Fruit fly (Drosophila melanogaster) whole organism, embryonic: ENCODE results near the gene Atg5.

Experiments
- ATbp ChIP-seq: fragments of 200-800 bp; sonication (Bioruptor generic); optimal IDR thresholded peaks from 2 replicates; lab custom pipeline; 2017; ENCODE audit warnings: missing biosample characterization, mild to moderate bottlenecking, missing genetic modification characterization, missing genetic modification reagents
- Adf1 ChIP-seq: fragments of 200-800 bp; sonication (Bioruptor generic); IDR thresholded peaks from 2 replicates; pipeline ENCODE4 v1.3.6; 2022; ENCODE audit warnings: missing biosample characterization, missing genetic modification characterization
- Aef1 ChIP-seq: fragments of 200-800 bp; sonication (Bioruptor generic); IDR thresholded peaks from 3 replicates; pipeline ENCODE4 v1.3.6; 2022; ENCODE audit warnings: missing biosample characterization, missing genetic modification characterization
- Bdp1 ChIP-seq: fragments of 200-800 bp; sonication (Bioruptor generic); optimal IDR thresholded peaks from 3 replicates; lab custom pipeline; 2016; ENCODE audit warnings: missing biosample characterization, missing genetic modification characterization
- CG10209 ChIP-seq: fragments of 200-800 bp; sonication (Bioruptor generic); optimal IDR thresholded peaks from 3 replicates; lab custom pipeline; 2017; ENCODE audit warnings: missing biosample characterization, mild to moderate bottlenecking, missing genetic modification characterization, missing genetic modification reagents
- CG10462 ChIP-seq: fragments of 200-800 bp; sonication (Bioruptor generic); optimal IDR thresholded peaks from 2 replicates; lab custom pipeline; 2016; ENCODE audit warnings: missing biosample characterization, missing genetic modification characterization
- CG12659 ChIP-seq: fragments of 200-800 bp; sonication (Bioruptor generic); optimal IDR thresholded peaks from 3 replicates; lab custom pipeline; 2017; ENCODE audit warnings: mild to moderate bottlenecking, missing biosample characterization, missing genetic modification reagents, missing genetic modification characterization
- CG14667 ChIP-seq: fragments of 200-800 bp; sonication (Bioruptor generic); IDR thresholded peaks from 2 replicates; pipeline ENCODE4 v1.3.6; 2022; ENCODE audit warnings: missing biosample characterization, missing genetic modification characterization
- CG18619 ChIP-seq: fragments of 200-800 bp; sonication (Bioruptor generic); optimal IDR thresholded peaks from 3 replicates; lab custom pipeline; 2017; ENCODE audit warnings: missing biosample characterization, mild to moderate bottlenecking, missing genetic modification characterization
- CG18764 ChIP-seq: fragments of 200-800 bp; sonication (Bioruptor generic); optimal IDR thresholded peaks from 3 replicates; lab custom pipeline; 2016; ENCODE audit warnings: missing biosample characterization, missing genetic modification characterization
- CG30403 ChIP-seq: fragments of 200-800 bp; sonication (Bioruptor generic); optimal IDR thresholded peaks from 3 replicates; lab custom pipeline; 2016; ENCODE audit warnings: missing biosample characterization, missing genetic modification characterization
- CG3281 ChIP-seq: fragments of 200-800 bp; sonication (Bioruptor generic); optimal IDR thresholded peaks from 3 replicates; lab custom pipeline; 2017; ENCODE audit warnings: missing biosample characterization, mild to moderate bottlenecking, missing genetic modification characterization
- CG34224 ChIP-seq: fragments of 200-800 bp; sonication (Bioruptor generic); IDR thresholded peaks from 3 replicates; pipeline ENCODE4 v1.3.6; 2022; ENCODE audit warnings: missing biosample characterization, missing genetic modification characterization; ENCODE audit not compliant: partially characterized antibody
- CG4707 ChIP-seq: fragments of 200-800 bp; sonication (Bioruptor generic); optimal IDR thresholded peaks from 2 replicates; lab custom pipeline; 2018; ENCODE audit warnings: missing biosample characterization, mild to moderate bottlenecking, missing genetic modification characterization, moderate library complexity
- CG6683 ChIP-seq: fragments of 200-800 bp; sonication (Bioruptor generic); optimal IDR thresholded peaks from 2 replicates; lab custom pipeline; 2017; ENCODE audit warnings: missing biosample characterization, mild to moderate bottlenecking, missing genetic modification characterization, missing genetic modification reagents
- CG7786 ChIP-seq: fragments of 200-800 bp; sonication (Bioruptor generic); optimal IDR thresholded peaks from 2 replicates; lab custom pipeline; 2016; ENCODE audit warnings: missing biosample characterization, missing genetic modification characterization
- CG7928 ChIP-seq: fragments of 200-800 bp; sonication (Bioruptor generic); optimal IDR thresholded peaks from 2 replicates; lab custom pipeline; 2017; ENCODE audit warnings: missing biosample characterization, mild to moderate bottlenecking, missing genetic modification characterization
- CG7963 ChIP-seq: fragments of 200-800 bp; sonication (Bioruptor generic); IDR thresholded peaks from 3 replicates; pipeline ENCODE4 v1.3.6; 2022; ENCODE audit warnings: missing biosample characterization, missing genetic modification characterization; ENCODE audit not compliant: partially characterized antibody
- CG9727 ChIP-seq: fragments of 200-800 bp; sonication (Bioruptor generic); optimal IDR thresholded peaks from 3 replicates; lab custom pipeline; 2017; ENCODE audit warnings: missing biosample characterization, mild to moderate bottlenecking, missing genetic modification characterization
- CG9817 ChIP-seq: fragments of 200-800 bp; sonication (Bioruptor generic); optimal IDR thresholded peaks from 2 replicates; lab custom pipeline; 2018; ENCODE audit warnings: missing biosample characterization, mild to moderate bottlenecking, missing genetic modification characterization, moderate library complexity
- CG9876 ChIP-seq: fragments of 200-800 bp; sonication (Bioruptor generic); optimal IDR thresholded peaks from 2 replicates; lab custom pipeline; 2016; ENCODE audit warnings: missing biosample characterization, missing genetic modification characterization
- CG9932 ChIP-seq: fragments of 200-800 bp; sonication (Bioruptor generic); IDR thresholded peaks from 2 replicates; pipeline ENCODE4 v1.3.6; 2022; ENCODE audit warnings: missing biosample characterization, missing genetic modification characterization
- CrebB ChIP-seq: fragments of 200-800 bp; sonication (Bioruptor generic); optimal IDR thresholded peaks from 3 replicates; lab custom pipeline; 2018; ENCODE audit warnings: missing biosample characterization, mild to moderate bottlenecking, missing genetic modification characterization
- Dad ChIP-seq: fragments of 200-800 bp; sonication (Bioruptor generic); optimal IDR thresholded peaks from 3 replicates; lab custom pipeline; 2016; ENCODE audit warnings: missing biosample characterization, missing genetic modification characterization
- Dll ChIP-seq: fragments of 200-800 bp; sonication (Bioruptor generic); IDR thresholded peaks from 4 replicates; pipeline ENCODE4 v1.3.6; 2022; ENCODE audit warnings: missing biosample characterization, missing genetic modification characterization; ENCODE audit not compliant: partially characterized antibody
- Dref ChIP-seq: fragments of 200-800 bp; sonication (Bioruptor generic); IDR thresholded peaks from 2 replicates; pipeline ENCODE4 v1.3.6; 2022; ENCODE audit warnings: missing biosample characterization, missing genetic modification characterization
- Drgx ChIP-seq: fragments of 200-800 bp; sonication (Bioruptor generic); IDR thresholded peaks from 2 replicates; pipeline ENCODE4 v1.3.6; 2022; ENCODE audit warnings: missing biosample characterization, missing genetic modification characterization
- Hand ChIP-seq: fragments of 200-800 bp; sonication (Bioruptor generic); optimal IDR thresholded peaks from 2 replicates; lab custom pipeline; 2017; ENCODE audit warnings: mild to moderate bottlenecking, missing biosample characterization, missing genetic modification reagents, missing genetic modification characterization
- Meics ChIP-seq: fragments of 200-800 bp; sonication (Bioruptor generic); optimal IDR thresholded peaks from 2 replicates; lab custom pipeline; 2017; ENCODE audit warnings: missing biosample characterization, mild to moderate bottlenecking, missing genetic modification characterization
- NC2β ChIP-seq: fragments of 200-800 bp; sonication (Bioruptor generic); optimal IDR thresholded peaks from 2 replicates; lab custom pipeline; 2016; ENCODE audit warnings: missing biosample characterization, missing genetic modification characterization
- Oaz ChIP-seq: fragments of 200-800 bp; sonication (Bioruptor generic); IDR thresholded peaks from 2 replicates; pipeline ENCODE4 v1.3.6; 2022; ENCODE audit warnings: missing biosample characterization, missing genetic modification characterization
- Trl ChIP-seq, 3 experiments: fragments of >200 bp in 2 of 3; fragments of 200-800 bp in 1 of 3; sonication (Bioruptor generic) in 1 of 3; optimal IDR thresholded peaks; 2 replicates in 1 of 3; 3 replicates in 2 of 3; lab custom pipeline; 2016 to 2017; ENCODE audit warnings: missing biosample characterization in 1 of 3, missing genetic modification characterization in 1 of 3
- Vsx1 ChIP-seq: fragments of 200-800 bp; sonication (Bioruptor generic); optimal IDR thresholded peaks from 2 replicates; lab custom pipeline; 2017; ENCODE audit warnings: missing biosample characterization, mild to moderate bottlenecking, missing genetic modification characterization, missing genetic modification reagents
- Xbp1 ChIP-seq: fragments of 200-800 bp; sonication (Bioruptor generic); optimal IDR thresholded peaks from 3 replicates; lab custom pipeline; 2016; ENCODE audit warnings: missing biosample characterization, mild to moderate bottlenecking, missing genetic modification characterization
- Xrp1 ChIP-seq: fragments of 200-800 bp; sonication (Bioruptor generic); IDR thresholded peaks from 2 replicates; pipeline ENCODE4 v1.3.6; 2022; ENCODE audit warnings: missing biosample characterization, missing genetic modification characterization
- ac ChIP-seq: fragments of 200-800 bp; sonication (Bioruptor generic); optimal IDR thresholded peaks from 3 replicates; lab custom pipeline; 2017; ENCODE audit warnings: missing biosample characterization, mild to moderate bottlenecking, missing genetic modification characterization
- cas ChIP-seq: fragments of 200-800 bp; sonication (Bioruptor generic); IDR thresholded peaks from 2 replicates; pipeline ENCODE4 v1.3.6; 2022; ENCODE audit warnings: missing biosample characterization, missing genetic modification characterization
- dati ChIP-seq: fragments of 200-800 bp; sonication (Bioruptor generic); IDR thresholded peaks from 2 replicates; pipeline ENCODE4 v1.3.6; 2022; ENCODE audit warnings: missing biosample characterization, missing genetic modification characterization
- en ChIP-seq: fragments of 200-800 bp; sonication (Bioruptor generic); optimal IDR thresholded peaks from 2 replicates; lab custom pipeline; 2016; ENCODE audit warnings: missing biosample characterization, missing genetic modification characterization
- exex ChIP-seq: fragments of 200-800 bp; sonication (Bioruptor generic); optimal IDR thresholded peaks from 4 replicates; lab custom pipeline; 2018; ENCODE audit warnings: missing biosample characterization, mild to moderate bottlenecking, missing genetic modification characterization, moderate library complexity
- kah ChIP-seq: fragments of 200-800 bp; sonication (Bioruptor generic); optimal IDR thresholded peaks from 2 replicates; lab custom pipeline; 2018; ENCODE audit warnings: missing biosample characterization, mild to moderate bottlenecking, missing genetic modification characterization
- luna ChIP-seq: fragments of 200-800 bp; sonication (Bioruptor generic); optimal IDR thresholded peaks from 2 replicates; lab custom pipeline; 2016; ENCODE audit warnings: missing biosample characterization, missing genetic modification characterization
- nerfin-2 ChIP-seq: fragments of 200-800 bp; sonication (Bioruptor generic); IDR thresholded peaks from 2 replicates; pipeline ENCODE4 v1.3.6; 2022; ENCODE audit warnings: missing biosample characterization, missing genetic modification characterization; ENCODE audit not compliant: partially characterized antibody
- odd ChIP-seq: fragments of 200-800 bp; sonication (Bioruptor generic); optimal IDR thresholded peaks from 2 replicates; lab custom pipeline; 2017; ENCODE audit warnings: missing biosample characterization, mild to moderate bottlenecking, missing genetic modification characterization
- peb ChIP-seq: fragments of 200-800 bp; sonication (Bioruptor generic); IDR thresholded peaks from 2 replicates; pipeline ENCODE4 v1.3.6; 2022; ENCODE audit warnings: missing biosample characterization, missing genetic modification characterization
- phol ChIP-seq: fragments of 200-800 bp; sonication (Bioruptor generic); optimal IDR thresholded peaks from 3 replicates; lab custom pipeline; 2018; ENCODE audit warnings: missing biosample characterization, mild to moderate bottlenecking, missing genetic modification characterization, moderate library complexity
- row ChIP-seq: fragments of 200-800 bp; sonication (Bioruptor generic); IDR thresholded peaks from 3 replicates; pipeline ENCODE4 v1.3.6; 2022; ENCODE audit warnings: missing biosample characterization, missing genetic modification characterization
- ssp ChIP-seq: fragments of 200-800 bp; sonication (Bioruptor generic); IDR thresholded peaks from 2 replicates; pipeline ENCODE4 v1.3.6; 2022; ENCODE audit warnings: missing biosample characterization, missing genetic modification characterization
- toy ChIP-seq: fragments of 200-800 bp; sonication (Bioruptor generic); IDR thresholded peaks from 2 replicates; pipeline ENCODE4 v1.3.6; 2022; ENCODE audit warnings: missing biosample characterization, missing genetic modification characterization
- zfh1 ChIP-seq: fragments of 200-800 bp; sonication (Bioruptor generic); IDR thresholded peaks from 3 replicates; pipeline ENCODE4 v1.3.6; 2022; ENCODE audit warnings: missing biosample characterization, missing genetic modification characterization

Gene Atg5

DNA sequence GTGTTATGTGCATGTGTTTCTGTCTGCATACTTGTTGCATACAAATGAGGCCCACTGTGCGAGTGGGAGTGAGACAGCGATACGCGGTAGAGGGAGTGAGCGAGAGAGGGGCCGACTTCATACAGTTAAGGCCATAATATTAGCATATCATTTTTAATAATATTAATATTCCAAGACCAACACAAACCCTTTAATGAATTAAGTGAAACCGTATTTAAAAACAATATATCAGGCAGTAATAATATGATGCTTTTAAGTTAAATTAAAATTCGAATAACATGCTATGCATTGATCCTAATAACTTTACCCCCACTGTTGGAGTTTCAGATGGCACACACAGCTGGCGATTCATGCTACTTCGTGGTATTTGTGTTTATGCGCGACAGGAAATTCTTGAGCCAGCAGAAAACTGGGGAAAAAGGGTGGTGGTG lies 1.3 kb upstream of the Atg5 start (continued):
- TF ChIP-seq NC2β (GFP tag; lab: Kevin White, UChicago): peak; percentile 77
- TF ChIP-seq Trl (optimal IDR thresholded peaks at IDR 0.05; lab: Kevin White, UChicago): no peak
- TF ChIP-seq Trl (GFP tag; optimal IDR thresholded peaks at IDR 0.05; lab: Kevin White, UChicago): peak; percentile 74
- peak; percentile 91 for TF ChIP-seq Aef1 (GFP tag; lab: Robert Waterston, UW)
- peak; percentile 97 for TF ChIP-seq phol (tag; lab: Kevin White, UChicago)
- peak; percentile 98 for TF ChIP-seq CG4707 (GFP tag; lab: Kevin White, UChicago)
- peak; percentile 68 for TF ChIP-seq Adf1 (GFP tag; lab: Robert Waterston, UW)
- TF ChIP-seq nerfin-2 (GFP tag; lab: Robert Waterston, UW): no peak
- TF ChIP-seq dati (GFP tag; lab: Robert Waterston, UW): peak; percentile 72; the same call in 1 of the 2 replicates
- peak; percentile 91 for TF ChIP-seq CG18764 (GFP tag; lab: Kevin White, UChicago)
- peak; percentile 94 for TF ChIP-seq CG18619 (GFP tag; lab: Kevin White, UChicago)
- TF ChIP-seq kah (GFP tag; lab: Kevin White, UChicago): peak; percentile 95
- TF ChIP-seq CG9817 (tag; lab: Kevin White, UChicago): peak; percentile 92
- peak; percentile 95 for TF ChIP-seq ac (GFP tag; lab: Kevin White, UChicago)
- TF ChIP-seq CG10209: peak; percentile 96
- TF ChIP-seq CG7928 (GFP tag; lab: Kevin White, UChicago): peak; percentile 69
- peak; percentile 85 for TF ChIP-seq Oaz (GFP tag; lab: Robert Waterston, UW)
- TF ChIP-seq Meics: peak; percentile 93
- peak; percentile 90 for TF ChIP-seq Hand (GFP tag; lab: Kevin White, UChicago)
- peak; percentile 17 for TF ChIP-seq luna (GFP tag; lab: Kevin White, UChicago)
- TF ChIP-seq CG6683 (GFP tag; lab: Kevin White, UChicago): peak; percentile 91
- TF ChIP-seq peb (GFP tag; lab: Robert Waterston, UW): peak; percentile 87
- TF ChIP-seq CG12659: peak; percentile 96
- TF ChIP-seq ssp: peak; percentile 86
- TF ChIP-seq zfh1 (GFP tag; lab: Robert Waterston, UW): peak; percentile 97
- peak; percentile 94 for TF ChIP-seq CG14667 (GFP tag; lab: Robert Waterston, UW)
- peak; percentile 95 for TF ChIP-seq odd
- peak; percentile 98 for TF ChIP-seq CG9727 (GFP tag; lab: Kevin White, UChicago)
- no peak for TF ChIP-seq CG7963 (GFP tag; lab: Robert Waterston, UW)
- TF ChIP-seq Xbp1 (GFP tag; lab: Kevin White, UChicago): peak; percentile 95
- TF ChIP-seq CG9932 (GFP tag; lab: Robert Waterston, UW): peak; percentile 82
- TF ChIP-seq Bdp1 (GFP tag; lab: Kevin White, UChicago): peak; percentile 59
- no peak for TF ChIP-seq CG34224 (GFP tag; lab: Robert Waterston, UW)
- peak; percentile 93 for TF ChIP-seq CG10462 (GFP tag; lab: Kevin White, UChicago)
- peak; percentile 77 for TF ChIP-seq Dad (GFP tag; lab: Kevin White, UChicago)
- peak; percentile 92 for TF ChIP-seq Vsx1 (GFP tag; lab: Kevin White, UChicago)
- peak; percentile 79 for TF ChIP-seq en (GFP tag; lab: Kevin White, UChicago)
- peak; percentile 80 for TF ChIP-seq exex
- TF ChIP-seq row (GFP tag; lab: Robert Waterston, UW): peak; percentile 98
- peak; percentile 73; the same call in 1 of the 2 replicates for TF ChIP-seq toy
- peak; percentile 99 for TF ChIP-seq Xrp1 (GFP tag; lab: Robert Waterston, UW)
- TF ChIP-seq CG7786 (GFP tag; lab: Kevin White, UChicago): peak; percentile 68
- peak; percentile 93 for TF ChIP-seq CG3281 (GFP tag; lab: Kevin White, UChicago)
- TF ChIP-seq Dref: peak; percentile 31
- TF ChIP-seq ATbp: peak; percentile 97
- TF ChIP-seq cas (GFP tag; lab: Robert Waterston, UW): peak; percentile 68; the same call in 1 of the 2 replicates
- TF ChIP-seq Drgx (GFP tag; lab: Robert Waterston, UW): peak; percentile 98
- TF ChIP-seq CG9876 (GFP tag; lab: Kevin White, UChicago): no peak
- peak; percentile 96 for TF ChIP-seq CG30403
- TF ChIP-seq CrebB (tag; lab: Kevin White, UChicago): peak; percentile 95
- TF ChIP-seq Dll (GFP tag; lab: Robert Waterston, UW): no peak
